Worm (Caenorhabditis elegans): ENCODE results near the gene fnip-2.

- TF ChIP-seq hlh-13 (GFP tag; optimal IDR thresholded peaks at IDR 0.05) (no peak), ceh-34 (tag; optimal IDR thresholded peaks at IDR 0.05) (no peak)
These were observed at the start of gene fnip-2 for ce11 chrIV:2222528-2222927.

Data from whole organism, late embryonic.